Worm (Caenorhabditis elegans) whole organism, L1 larva: ENCODE data around the gene glb-15.

Experiments
- alr-1 ChIP-seq: fragments of 200-800 bp; sonication (Bioruptor generic); optimal IDR thresholded peaks from 2 replicates; lab custom pipeline; 2018; ENCODE audit warnings: borderline replicate concordance, mild to moderate bottlenecking, missing genetic modification characterization, missing compliant biosample characterization
- aly-2 ChIP-seq: fragments of 150-350 bp; optimal IDR thresholded peaks from 2 replicates; lab custom pipeline; 2014; ENCODE audit warnings: missing biosample characterization, missing genetic modification characterization
- ama-1 ChIP-seq: fragments of 150-350 bp; optimal IDR thresholded peaks from 2 replicates; lab custom pipeline; 2014
- egl-13 ChIP-seq: sonication (generic microtip); optimal IDR thresholded peaks from 2 replicates; lab custom pipeline; 2016; ENCODE audit warnings: missing genotype, missing genetic modification reagents, missing genetic modification characterization, missing compliant biosample characterization
- nhr-11 ChIP-seq: fragments of 150-350 bp; optimal IDR thresholded peaks from 2 replicates; lab custom pipeline; 2014; ENCODE audit warnings: missing biosample characterization, missing genetic modification characterization
- nhr-12 ChIP-seq: sonication (generic microtip); optimal IDR thresholded peaks from 2 replicates; lab custom pipeline; 2017; ENCODE audit warnings: missing biosample characterization, missing genetic modification characterization
- nhr-28 ChIP-seq: fragments of 150-350 bp; optimal IDR thresholded peaks from 2 replicates; lab custom pipeline; 2014; ENCODE audit warnings: missing biosample characterization, missing genetic modification characterization
- nhr-76 ChIP-seq: sonication (generic microtip); optimal IDR thresholded peaks from 2 replicates; lab custom pipeline; 2017; ENCODE audit warnings: missing biosample characterization, missing genetic modification characterization
- nhr-84 ChIP-seq: sonication (generic microtip); optimal IDR thresholded peaks from 2 replicates; lab custom pipeline; 2017; ENCODE audit warnings: missing biosample characterization, missing genetic modification characterization
- pqm-1 ChIP-seq: sonication (generic microtip); optimal IDR thresholded peaks from 3 replicates; lab custom pipeline; 2017; ENCODE audit warnings: missing biosample characterization, missing genetic modification characterization
- snpc-4 ChIP-seq: fragments of 150-350 bp; optimal IDR thresholded peaks from 2 replicates; lab custom pipeline; 2014; ENCODE audit warnings: missing biosample characterization, missing genetic modification characterization
- zag-1 ChIP-seq: fragments of 150-350 bp; optimal IDR thresholded peaks from 2 replicates; lab custom pipeline; 2014; ENCODE audit warnings: missing biosample characterization, missing genetic modification characterization
- zip-4 ChIP-seq: fragments of 200-800 bp; sonication (Bioruptor generic); optimal IDR thresholded peaks from 2 replicates; lab custom pipeline; 2018; ENCODE audit warnings: mild to moderate bottlenecking, missing genetic modification characterization, moderate library complexity, missing compliant biosample characterization

DNA sequence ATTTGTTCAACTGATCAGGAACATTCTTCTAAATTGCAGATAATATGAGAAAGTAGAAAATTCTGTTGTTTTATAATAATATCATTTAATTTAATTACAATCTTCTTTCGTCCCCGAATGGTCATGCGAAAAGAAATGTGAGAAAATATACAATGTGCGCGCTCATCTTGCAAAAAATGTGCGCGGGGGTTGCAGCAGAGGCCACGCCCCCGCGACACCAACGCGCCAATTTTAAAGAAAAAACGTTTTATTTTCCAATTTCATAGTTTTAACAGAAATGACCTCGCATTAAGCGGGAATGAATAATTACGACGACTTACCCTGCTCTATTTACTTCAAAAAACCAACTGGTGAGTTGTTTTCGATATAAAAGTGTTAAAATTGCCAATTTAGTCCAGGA is 7.6 kb downstream of the glb-15 start, which contains the start of gene sas-5:
- peak; percentile 86 for TF ChIP-seq snpc-4 (tag; lab: Kevin White, UChicago)
- TF ChIP-seq nhr-84: no peak
- peak; percentile 2 for TF ChIP-seq nhr-11 (tag; lab: Kevin White, UChicago)
- TF ChIP-seq alr-1 (tag; lab: Kevin White, UChicago): no peak
- TF ChIP-seq aly-2 (tag; lab: Kevin White, UChicago): no peak
- TF ChIP-seq nhr-76: no peak
- TF ChIP-seq pqm-1: no peak
- TF ChIP-seq nhr-12 (tag; lab: Kevin White, UChicago): no peak
- TF ChIP-seq ama-1 (lab: Kevin White, UChicago): no peak
- no peak for TF ChIP-seq nhr-28
- peak; percentile 49 for TF ChIP-seq egl-13 (tag; lab: Kevin White, UChicago)
- peak; percentile 41 for TF ChIP-seq zip-4 (GFP tag; lab: Kevin White, UChicago)
- no peak for TF ChIP-seq zag-1 (tag; lab: Kevin White, UChicago)
